Worm (Caenorhabditis elegans) whole organism, L1 larva: ENCODE measurements around the gene srd-39.
A peak's percentile ranks its signal among the peaks of the same experiment; 100 is the strongest.

Experiments
- C04F5.9 ChIP-seq: sonication (generic microtip); optimal IDR thresholded peaks from 2 replicates; lab custom pipeline; 2016; ENCODE audit warnings: missing genetic modification characterization, missing compliant biosample characterization
- C16A3.4 ChIP-seq: fragments of 150-350 bp; optimal IDR thresholded peaks from 2 replicates; lab custom pipeline; 2014; ENCODE audit warnings: missing biosample characterization, missing genetic modification characterization
- C34B4.2 ChIP-seq: sonication (generic microtip); optimal IDR thresholded peaks from 2 replicates; lab custom pipeline; 2017; ENCODE audit warnings: mild to moderate bottlenecking, missing genetic modification characterization, missing compliant biosample characterization
- F16B12.6 ChIP-seq: fragments of 150-350 bp; optimal IDR thresholded peaks from 2 replicates; lab custom pipeline; 2014; ENCODE audit warnings: missing biosample characterization, missing genetic modification characterization
- alr-1 ChIP-seq: fragments of 200-800 bp; sonication (Bioruptor generic); optimal IDR thresholded peaks from 2 replicates; lab custom pipeline; 2018; ENCODE audit warnings: borderline replicate concordance, mild to moderate bottlenecking, missing genetic modification characterization, missing compliant biosample characterization
- aly-2 ChIP-seq: fragments of 150-350 bp; optimal IDR thresholded peaks from 2 replicates; lab custom pipeline; 2014; ENCODE audit warnings: missing biosample characterization, missing genetic modification characterization
- ama-1 ChIP-seq: fragments of 150-350 bp; optimal IDR thresholded peaks from 2 replicates; lab custom pipeline; 2014
- ceh-63 ChIP-seq: fragments of 200-800 bp; sonication (Bioruptor generic); optimal IDR thresholded peaks from 2 replicates; lab custom pipeline; 2018; ENCODE audit warnings: mild to moderate bottlenecking, missing genetic modification characterization, missing compliant biosample characterization
- ceh-90 ChIP-seq: sonication (generic microtip); optimal IDR thresholded peaks from 2 replicates; lab custom pipeline; 2016; ENCODE audit warnings: missing genetic modification characterization, missing compliant biosample characterization
- ces-1 ChIP-seq: fragments of 150-350 bp; optimal IDR thresholded peaks from 2 replicates; lab custom pipeline; 2014; ENCODE audit warnings: missing biosample characterization, missing genetic modification reagents, missing genetic modification characterization
- dsc-1 ChIP-seq: sonication (generic microtip); optimal IDR thresholded peaks from 2 replicates; lab custom pipeline; 2016; ENCODE audit warnings: mild to moderate bottlenecking, missing genetic modification characterization, missing compliant biosample characterization
- egl-13 ChIP-seq: sonication (generic microtip); optimal IDR thresholded peaks from 2 replicates; lab custom pipeline; 2016; ENCODE audit warnings: missing genotype, missing genetic modification reagents, missing genetic modification characterization, missing compliant biosample characterization
- egl-27 ChIP-seq, 2 experiments: fragments of 150-350 bp in 1 of 2; sonication (generic microtip); optimal IDR thresholded peaks; 3 replicates each; lab custom pipeline; 2017 to 2018; ENCODE audit warnings: missing biosample characterization in 2 of 2, missing genetic modification characterization in 2 of 2, missing genetic modification reagents in 2 of 2
- elt-2 ChIP-seq: sonication (generic microtip); optimal IDR thresholded peaks from 2 replicates; lab custom pipeline; 2016; ENCODE audit warnings: missing genetic modification characterization, mild to moderate bottlenecking, inconsistent platforms, missing compliant biosample characterization, missing genetic modification reagents
- elt-3 ChIP-seq, 6 experiments: fragments of 150-350 bp in 1 of 6; sonication (generic microtip); optimal IDR thresholded peaks; 2 replicates each; lab custom pipeline; 2017 to 2018; ENCODE audit warnings: missing biosample characterization in 6 of 6, missing genetic modification characterization in 6 of 6, inconsistent platforms in 1 of 6
- ets-5 ChIP-seq: fragments of 200-800 bp; sonication (Bioruptor generic); IDR thresholded peaks from 2 replicates; pipeline ENCODE4 v1.3.6; 2022; ENCODE audit warnings: missing genetic modification characterization, missing compliant biosample characterization
- fkh-4 ChIP-seq: sonication (generic microtip); optimal IDR thresholded peaks from 2 replicates; lab custom pipeline; 2016; ENCODE audit warnings: missing compliant biosample characterization, missing genetic modification characterization, borderline replicate concordance
- fkh-8 ChIP-seq: sonication (generic microtip); optimal IDR thresholded peaks from 2 replicates; lab custom pipeline; 2016; ENCODE audit warnings: mild to moderate bottlenecking, missing genetic modification characterization, missing compliant biosample characterization
- fos-1 ChIP-seq: fragments of 150-350 bp; optimal IDR thresholded peaks from 2 replicates; lab custom pipeline; 2014; ENCODE audit warnings: missing biosample characterization, missing genetic modification characterization
- hlh-17 ChIP-seq: fragments of 200-800 bp; sonication (Bioruptor generic); optimal IDR thresholded peaks from 2 replicates; lab custom pipeline; 2018; ENCODE audit warnings: missing genetic modification characterization, mild to moderate bottlenecking, missing compliant biosample characterization, moderate library complexity, borderline replicate concordance
- hlh-4 ChIP-seq: sonication (generic microtip); optimal IDR thresholded peaks from 2 replicates; lab custom pipeline; 2016; ENCODE audit warnings: mild to moderate bottlenecking, missing genetic modification characterization, missing compliant biosample characterization
- irx-1 ChIP-seq: sonication (generic microtip); optimal IDR thresholded peaks from 2 replicates; lab custom pipeline; 2016; ENCODE audit warnings: missing genetic modification characterization, missing compliant biosample characterization
- isw-1 ChIP-seq: fragments of 200-800 bp; sonication (Bioruptor generic); IDR thresholded peaks from 2 replicates; pipeline ENCODE4 v1.3.6; 2022; ENCODE audit warnings: missing genetic modification characterization, missing compliant biosample characterization
- jun-1 ChIP-seq: fragments of 150-350 bp; optimal IDR thresholded peaks from 2 replicates; lab custom pipeline; 2014; ENCODE audit warnings: missing biosample characterization, missing genetic modification reagents, missing genetic modification characterization
- lin-13 ChIP-seq: fragments of 150-350 bp; optimal IDR thresholded peaks from 2 replicates; lab custom pipeline; 2014; ENCODE audit warnings: missing biosample characterization, missing genetic modification reagents, missing genetic modification characterization
- lin-14 ChIP-seq: fragments of 200-800 bp; sonication (Bioruptor generic); optimal IDR thresholded peaks from 2 replicates; lab custom pipeline; 2018; ENCODE audit warnings: mild to moderate bottlenecking, missing genetic modification characterization, moderate library complexity, missing compliant biosample characterization
- lin-15B ChIP-seq: fragments of 150-350 bp; sonication (generic microtip); optimal IDR thresholded peaks from 3 replicates; lab custom pipeline; 2014; ENCODE audit warnings: missing biosample characterization, missing genetic modification characterization
- lir-3 ChIP-seq: sonication (generic microtip); optimal IDR thresholded peaks from 2 replicates; lab custom pipeline; 2016; ENCODE audit warnings: mild to moderate bottlenecking, missing genetic modification characterization, moderate library complexity, missing compliant biosample characterization; ENCODE audit not compliant: poor library complexity
- lsy-2 ChIP-seq, 2 experiments: fragments of 150-350 bp; optimal IDR thresholded peaks; 2 replicates each; lab custom pipeline; 2014; ENCODE audit warnings: missing biosample characterization in 2 of 2, missing genetic modification characterization in 2 of 2
- mab-9 ChIP-seq: fragments of 200-800 bp; sonication (Bioruptor generic); IDR thresholded peaks from 2 replicates; pipeline ENCODE4 v1.3.6; 2022; ENCODE audit warnings: missing genetic modification reagents, missing genetic modification characterization, missing compliant biosample characterization
- mdl-1 ChIP-seq, 2 experiments: fragments of 150-350 bp; optimal IDR thresholded peaks; 2 replicates each; lab custom pipeline; 2014 to 2017; ENCODE audit warnings: missing biosample characterization in 2 of 2, missing genetic modification characterization in 2 of 2, inconsistent platforms in 1 of 2
- mef-2 ChIP-seq: fragments of 150-350 bp; optimal IDR thresholded peaks from 2 replicates; lab custom pipeline; 2014; ENCODE audit warnings: missing biosample characterization, missing genetic modification characterization
- mep-1 ChIP-seq: fragments of 150-350 bp; optimal IDR thresholded peaks from 2 replicates; lab custom pipeline; 2014; ENCODE audit warnings: missing biosample characterization, missing genetic modification characterization
- nhr-11 ChIP-seq: fragments of 150-350 bp; optimal IDR thresholded peaks from 2 replicates; lab custom pipeline; 2014; ENCODE audit warnings: missing biosample characterization, missing genetic modification characterization
- nhr-237 ChIP-seq: fragments of 150-350 bp; optimal IDR thresholded peaks from 2 replicates; lab custom pipeline; 2014; ENCODE audit warnings: missing biosample characterization, missing genetic modification characterization
- nhr-28 ChIP-seq: fragments of 150-350 bp; optimal IDR thresholded peaks from 2 replicates; lab custom pipeline; 2014; ENCODE audit warnings: missing biosample characterization, missing genetic modification characterization
- nhr-76 ChIP-seq: sonication (generic microtip); optimal IDR thresholded peaks from 2 replicates; lab custom pipeline; 2017; ENCODE audit warnings: missing biosample characterization, missing genetic modification characterization
- nhr-84 ChIP-seq: sonication (generic microtip); optimal IDR thresholded peaks from 2 replicates; lab custom pipeline; 2017; ENCODE audit warnings: missing biosample characterization, missing genetic modification characterization
- nhr-85 ChIP-seq: sonication (generic microtip); peaks from one replicate; lab custom pipeline; 2016; ENCODE audit warnings: missing genetic modification characterization, inconsistent platforms, missing compliant biosample characterization
- nhr-90 ChIP-seq: sonication (generic microtip); optimal IDR thresholded peaks from 2 replicates; lab custom pipeline; 2016; ENCODE audit warnings: mild to moderate bottlenecking, missing genetic modification characterization, missing compliant biosample characterization; ENCODE audit not compliant: poor library complexity
- pag-3 ChIP-seq: sonication (generic microtip); optimal IDR thresholded peaks from 2 replicates; lab custom pipeline; 2017; ENCODE audit warnings: missing genetic modification characterization, mild to moderate bottlenecking, missing compliant biosample characterization, antibody characterized with exemption, borderline replicate concordance; ENCODE audit not compliant: insufficient read depth
- rnt-1 ChIP-seq: sonication (generic microtip); optimal IDR thresholded peaks from 2 replicates; lab custom pipeline; 2016; ENCODE audit warnings: mild to moderate bottlenecking, missing genetic modification characterization, moderate library complexity, missing compliant biosample characterization
- skn-1 ChIP-seq: fragments of 150-350 bp; optimal IDR thresholded peaks from 2 replicates; lab custom pipeline; 2014; ENCODE audit warnings: missing biosample characterization, missing genetic modification characterization
- snu-23 ChIP-seq: sonication (generic microtip); optimal IDR thresholded peaks from 2 replicates; lab custom pipeline; 2016; ENCODE audit warnings: missing genetic modification characterization, missing compliant biosample characterization
- tlp-1 ChIP-seq: fragments of 150-350 bp; optimal IDR thresholded peaks from 2 replicates; lab custom pipeline; 2014; ENCODE audit warnings: missing biosample characterization, missing genetic modification characterization
- unc-130 ChIP-seq: fragments of 150-350 bp; optimal IDR thresholded peaks from 2 replicates; lab custom pipeline; 2017; ENCODE audit warnings: missing biosample characterization, missing genetic modification characterization, inconsistent platforms
- unc-86 ChIP-seq: sonication (generic microtip); optimal IDR thresholded peaks from 2 replicates; lab custom pipeline; 2016; ENCODE audit warnings: missing genetic modification characterization, missing compliant biosample characterization
- unc-98 ChIP-seq: fragments of 200-800 bp; sonication (Bioruptor generic); IDR thresholded peaks from 2 replicates; pipeline ENCODE4 v1.3.6; 2022; ENCODE audit warnings: missing genetic modification characterization, missing compliant biosample characterization
- zag-1 ChIP-seq: fragments of 150-350 bp; optimal IDR thresholded peaks from 2 replicates; lab custom pipeline; 2014; ENCODE audit warnings: missing biosample characterization, missing genetic modification characterization
- ztf-11 ChIP-seq, 2 experiments: sonication (generic microtip); optimal IDR thresholded peaks; 2 replicates each; lab custom pipeline; 2016 to 2017; ENCODE audit warnings: missing genetic modification characterization in 2 of 2, missing biosample characterization in 1 of 2, missing compliant biosample characterization in 1 of 2

The srd-39 gene

ce11 chrX:13251914-13252434, 48.4 kb downstream of the srd-39 start, which contains the start of gene nhr-32:
nhr-32 (plus strand) TSS chrX:13251964.
- TF ChIP-seq mep-1 (tag; lab: Kevin White, UChicago): no peak

ce11 chrX:13251354-13251843, 49.0 kb downstream of the srd-39 start:
- peak; percentile 56 for TF ChIP-seq dsc-1 (tag; lab: Kevin White, UChicago)
- peak; percentile 35 for TF ChIP-seq irx-1 (tag; lab: Kevin White, UChicago)
- no peak for TF ChIP-seq tlp-1 (tag; lab: Kevin White, UChicago)
- peak; percentile 87 for TF ChIP-seq nhr-85 (tag; lab: Kevin White, UChicago)
- TF ChIP-seq snu-23 (GFP tag; lab: Kevin White, UChicago): peak; percentile 84
- TF ChIP-seq nhr-11: no peak
- peak; percentile 96 for TF ChIP-seq lin-14 (GFP tag; lab: Kevin White, UChicago)
- no peak for TF ChIP-seq nhr-76 (tag; lab: Kevin White, UChicago)
- TF ChIP-seq rnt-1: peak; percentile 82
- peak in 1 of 2 experiments; percentile 63 for TF ChIP-seq egl-27 (tag; optimal IDR thresholded peaks at IDR 0.05; lab: Kevin White, UChicago)
- TF ChIP-seq nhr-237 (tag; lab: Kevin White, UChicago): peak; percentile 28
- TF ChIP-seq F16B12.6: no peak
- no peak for TF ChIP-seq ces-1
- TF ChIP-seq fkh-4 (tag; lab: Kevin White, UChicago): no peak
- peak; percentile 55 for TF ChIP-seq unc-86
- no peak for TF ChIP-seq hlh-17
- peak; percentile 42 for TF ChIP-seq skn-1 (tag; lab: Kevin White, UChicago)
- TF ChIP-seq isw-1 (GFP tag; lab: Robert Waterston, UW): no peak; the same call in none of the 2 replicates
- peak; percentile 54 for TF ChIP-seq C16A3.4 (tag; lab: Kevin White, UChicago)
- TF ChIP-seq zag-1 (tag; lab: Kevin White, UChicago): no peak
- no peak for TF ChIP-seq unc-98 (GFP tag; lab: Robert Waterston, UW)
- no peak for TF ChIP-seq aly-2 (tag; lab: Kevin White, UChicago)
- TF ChIP-seq mdl-1 (tag; optimal IDR thresholded peaks at IDR 0.05; lab: Kevin White, UChicago): peak; percentile 86 to 97
- TF ChIP-seq nhr-84 (tag; lab: Kevin White, UChicago): no peak
- TF ChIP-seq nhr-28 (tag; lab: Kevin White, UChicago): no peak
- no peak for TF ChIP-seq C34B4.2 (tag; lab: Kevin White, UChicago)
- no peak for TF ChIP-seq egl-13 (tag; lab: Kevin White, UChicago)
- TF ChIP-seq C04F5.9 (tag; lab: Kevin White, UChicago): no peak
- no peak for TF ChIP-seq lin-15B (tag; lab: Kevin White, UChicago)
- peak; percentile 53 for TF ChIP-seq fkh-8 (tag; lab: Kevin White, UChicago)
- no peak for TF ChIP-seq lir-3
- TF ChIP-seq mab-9 (GFP tag; lab: Robert Waterston, UW): 0 out of 2 replicates have a peak, but pooled peaks have one; percentile 19
- TF ChIP-seq ztf-11 (tag; optimal IDR thresholded peaks at IDR 0.05; lab: Kevin White, UChicago): no peak
- TF ChIP-seq ets-5: no peak
- TF ChIP-seq ama-1: no peak
- no peak for TF ChIP-seq ceh-63 (GFP tag; lab: Kevin White, UChicago)
- no peak for TF ChIP-seq hlh-4
- TF ChIP-seq lin-13: peak; percentile 25
- peak; percentile 54 to 66 for TF ChIP-seq lsy-2 (tag; optimal IDR thresholded peaks at IDR 0.05; lab: Kevin White, UChicago)
- peak in 2 of 6 experiments; percentile 8 to 28 for TF ChIP-seq elt-3 (tag; optimal IDR thresholded peaks at IDR 0.05; lab: Kevin White, UChicago)
- no peak for TF ChIP-seq alr-1 (tag; lab: Kevin White, UChicago)
- no peak for TF ChIP-seq unc-130
- no peak for TF ChIP-seq ceh-90
- peak; percentile 19 for TF ChIP-seq nhr-90 (tag; lab: Kevin White, UChicago)
- peak; percentile 40 for TF ChIP-seq fos-1
- no peak for TF ChIP-seq mef-2
- TF ChIP-seq jun-1: peak; percentile 41
- peak; percentile 26 for TF ChIP-seq pag-3
- no peak for TF ChIP-seq elt-2 (tag; lab: Kevin White, UChicago)
